Fruit fly (Drosophila melanogaster) whole organism, embryonic: ENCODE results near the gene Fer3.
A peak's percentile ranks its signal among the peaks of the same experiment; 100 is the strongest.

Experiments used
- Awh ChIP-seq: fragments of 200-800 bp; sonication (Bioruptor generic); IDR thresholded peaks from 2 replicates; pipeline ENCODE4, ENCODE4 v1.3.6; 2022; ENCODE audit warnings: missing biosample characterization, missing genetic modification characterization
- Bdp1 ChIP-seq: fragments of 200-800 bp; sonication (Bioruptor generic); optimal IDR thresholded peaks from 3 replicates; lab custom pipeline; 2016; ENCODE audit warnings: missing biosample characterization, missing genetic modification characterization
- Bgb ChIP-seq: fragments of 200-800 bp; sonication (Bioruptor generic); IDR thresholded peaks from 2 replicates; pipeline ENCODE4 v1.3.6; 2022; ENCODE audit warnings: missing biosample characterization, missing genetic modification characterization; ENCODE audit not compliant: partially characterized antibody
- Bteb2 ChIP-seq: fragments of 200-800 bp; sonication (Bioruptor generic); optimal IDR thresholded peaks from 2 replicates; lab custom pipeline; 2016; ENCODE audit warnings: missing biosample characterization, missing genetic modification characterization
- CG10274 ChIP-seq: fragments of 200-800 bp; sonication (Bioruptor generic); optimal IDR thresholded peaks from 3 replicates; lab custom pipeline; 2017; ENCODE audit warnings: missing biosample characterization, mild to moderate bottlenecking, missing genetic modification characterization
- CG10959 ChIP-seq: fragments of 200-800 bp; sonication (Bioruptor generic); IDR thresholded peaks from 2 replicates; pipeline ENCODE4 v1.3.6; 2022; ENCODE audit warnings: missing biosample characterization, missing genetic modification characterization
- CG11560 ChIP-seq: fragments of 200-800 bp; sonication (Bioruptor generic); IDR thresholded peaks from 3 replicates; pipeline ENCODE4 v1.3.6; 2022; ENCODE audit warnings: missing biosample characterization, missing genetic modification characterization
- CG13296 ChIP-seq: fragments of 200-800 bp; sonication (Bioruptor generic); optimal IDR thresholded peaks from 3 replicates; lab custom pipeline; 2018; ENCODE audit warnings: missing biosample characterization, mild to moderate bottlenecking, missing genetic modification characterization
- CG13894 ChIP-seq: fragments of 200-800 bp; sonication (Bioruptor generic); optimal IDR thresholded peaks from 3 replicates; lab custom pipeline; 2018; ENCODE audit warnings: missing biosample characterization, mild to moderate bottlenecking, missing genetic modification characterization, moderate library complexity
- CG15073 ChIP-seq: fragments of 200-800 bp; sonication (Bioruptor generic); optimal IDR thresholded peaks from 2 replicates; lab custom pipeline; 2016; ENCODE audit warnings: missing biosample characterization, missing genetic modification characterization
- CG15269 ChIP-seq: fragments of 200-800 bp; sonication (Bioruptor generic); optimal IDR thresholded peaks from 2 replicates; lab custom pipeline; 2018; ENCODE audit warnings: missing biosample characterization, mild to moderate bottlenecking, missing genetic modification characterization, moderate library complexity
- CG16815 ChIP-seq: fragments of 200-800 bp; sonication (Bioruptor generic); optimal IDR thresholded peaks from 3 replicates; lab custom pipeline; 2017; ENCODE audit warnings: missing biosample characterization, mild to moderate bottlenecking, missing genetic modification characterization
- CG16863 ChIP-seq: fragments of 200-800 bp; sonication (Bioruptor generic); optimal IDR thresholded peaks from 3 replicates; lab custom pipeline; 2016; ENCODE audit warnings: missing biosample characterization, missing genetic modification characterization
- CG17568 ChIP-seq: fragments of 200-800 bp; sonication (Bioruptor generic); optimal IDR thresholded peaks from 2 replicates; lab custom pipeline; 2018; ENCODE audit warnings: missing biosample characterization, mild to moderate bottlenecking, missing genetic modification characterization, moderate library complexity
- CG2678 ChIP-seq: fragments of 200-800 bp; sonication (Bioruptor generic); optimal IDR thresholded peaks from 3 replicates; lab custom pipeline; 2019; ENCODE audit warnings: missing biosample characterization, mild to moderate bottlenecking, missing genetic modification characterization, moderate library complexity
- CG30431 ChIP-seq: fragments of 200-800 bp; sonication (Bioruptor generic); optimal IDR thresholded peaks from 2 replicates; lab custom pipeline; 2017; ENCODE audit warnings: missing biosample characterization, missing genetic modification characterization
- CG3065 ChIP-seq: fragments of 200-800 bp; sonication (Bioruptor generic); optimal IDR thresholded peaks from 2 replicates; lab custom pipeline; 2016; ENCODE audit warnings: missing biosample characterization, missing genetic modification characterization
- CG32767 ChIP-seq: fragments of 200-800 bp; sonication (Bioruptor generic); IDR thresholded peaks from 2 replicates; pipeline ENCODE4 v1.3.6; 2022; ENCODE audit warnings: missing biosample characterization, missing genetic modification characterization
- CG3407 ChIP-seq: fragments of 200-800 bp; sonication (Bioruptor generic); optimal IDR thresholded peaks from 2 replicates; lab custom pipeline; 2018; ENCODE audit warnings: missing biosample characterization, mild to moderate bottlenecking, missing genetic modification characterization
- CG4360 ChIP-seq: fragments of 200-800 bp; sonication (Bioruptor generic); IDR thresholded peaks from 2 replicates; pipeline ENCODE4 v1.3.6; 2022; ENCODE audit warnings: missing biosample characterization, missing genetic modification characterization
- CG6765 ChIP-seq: fragments of 200-800 bp; sonication (Bioruptor generic); optimal IDR thresholded peaks from 3 replicates; lab custom pipeline; 2017; ENCODE audit warnings: missing biosample characterization, mild to moderate bottlenecking, missing genetic modification characterization
- CG8290 ChIP-seq, 3 experiments: fragments of 200-800 bp; sonication (Bioruptor generic); optimal IDR thresholded peaks; 2 replicates each; lab custom pipeline; 2016 to 2019; ENCODE audit warnings: missing biosample characterization in 3 of 3, missing genetic modification characterization in 3 of 3, mild to moderate bottlenecking in 2 of 3, moderate library complexity in 1 of 3
- CG8924 ChIP-seq: fragments of 200-800 bp; optimal IDR thresholded peaks from 3 replicates; lab custom pipeline; 2019; ENCODE audit warnings: missing biosample characterization, mild to moderate bottlenecking, missing genetic modification characterization, moderate library complexity
- MESR4 ChIP-seq: fragments of 200-800 bp; sonication (Bioruptor generic); optimal IDR thresholded peaks from 2 replicates; lab custom pipeline; 2018; ENCODE audit warnings: missing biosample characterization, mild to moderate bottlenecking, missing genetic modification characterization, moderate library complexity
- NC2β ChIP-seq: fragments of 200-800 bp; sonication (Bioruptor generic); optimal IDR thresholded peaks from 2 replicates; lab custom pipeline; 2016; ENCODE audit warnings: missing biosample characterization, missing genetic modification characterization
- NK7.1 ChIP-seq: fragments of 200-800 bp; sonication (Bioruptor generic); optimal IDR thresholded peaks from 3 replicates; lab custom pipeline; 2016; ENCODE audit warnings: missing biosample characterization, missing genetic modification characterization
- Side ChIP-seq: fragments of 200-800 bp; sonication (Bioruptor generic); optimal IDR thresholded peaks from 2 replicates; lab custom pipeline; 2016; ENCODE audit warnings: missing biosample characterization, missing genetic modification characterization
- Sox102F ChIP-seq: fragments of 200-800 bp; sonication (Bioruptor generic); optimal IDR thresholded peaks from 2 replicates; lab custom pipeline; 2018; ENCODE audit warnings: missing biosample characterization, mild to moderate bottlenecking, missing genetic modification characterization, moderate library complexity
- Taf1 ChIP-seq: fragments of 200-800 bp; sonication (Bioruptor generic); IDR thresholded peaks from 2 replicates; pipeline ENCODE4 v1.3.6; 2022; ENCODE audit warnings: missing biosample characterization, missing genetic modification characterization
- ash1 ChIP-seq: fragments of 200-800 bp; sonication (Bioruptor generic); optimal IDR thresholded peaks from 2 replicates; lab custom pipeline; 2018; ENCODE audit warnings: missing biosample characterization, mild to moderate bottlenecking, missing genetic modification characterization
- cas ChIP-seq: fragments of 200-800 bp; sonication (Bioruptor generic); IDR thresholded peaks from 2 replicates; pipeline ENCODE4 v1.3.6; 2022; ENCODE audit warnings: missing biosample characterization, missing genetic modification characterization
- croc ChIP-seq: fragments of 200-800 bp; sonication (Bioruptor generic); conservative IDR thresholded peaks from 3 replicates; pipeline ENCODE4 v1.3.6; 2022; ENCODE audit warnings: missing biosample characterization, missing genetic modification characterization
- danr ChIP-seq: fragments of 200-800 bp; sonication (Bioruptor generic); IDR thresholded peaks from 2 replicates; pipeline ENCODE4 v1.3.6; 2022; ENCODE audit warnings: missing biosample characterization, missing genetic modification characterization
- disco-r ChIP-seq: fragments of 200-800 bp; sonication (Bioruptor generic); optimal IDR thresholded peaks from 2 replicates; lab custom pipeline; 2016; ENCODE audit warnings: missing biosample characterization, missing genetic modification characterization
- dm ChIP-seq: fragments of 200-800 bp; sonication (Bioruptor generic); optimal IDR thresholded peaks from 3 replicates; lab custom pipeline; 2016; ENCODE audit warnings: missing biosample characterization, missing genetic modification characterization
- ems ChIP-seq: fragments of 200-800 bp; sonication (Bioruptor generic); optimal IDR thresholded peaks from 3 replicates; lab custom pipeline; 2016; ENCODE audit warnings: missing biosample characterization, missing genetic modification characterization
- eyg ChIP-seq: fragments of 200-800 bp; sonication (Bioruptor generic); optimal IDR thresholded peaks from 3 replicates; lab custom pipeline; 2016; ENCODE audit warnings: missing biosample characterization, missing genetic modification characterization
- grau ChIP-seq: fragments of 200-800 bp; optimal IDR thresholded peaks from 3 replicates; lab custom pipeline; 2019; ENCODE audit warnings: missing biosample characterization, mild to moderate bottlenecking, missing genetic modification characterization, moderate library complexity
- hb ChIP-seq: fragments of 200-800 bp; sonication (Bioruptor generic); IDR thresholded peaks from 3 replicates; pipeline ENCODE4 v1.3.6; 2022; ENCODE audit warnings: missing biosample characterization, missing genetic modification characterization; ENCODE audit not compliant: partially characterized antibody
- her ChIP-seq: fragments of 200-800 bp; sonication (Bioruptor generic); optimal IDR thresholded peaks from 2 replicates; lab custom pipeline; 2016; ENCODE audit warnings: missing biosample characterization, missing genetic modification characterization
- ken ChIP-seq: fragments of 200-800 bp; sonication (Bioruptor generic); IDR thresholded peaks from 3 replicates; pipeline ENCODE4 v1.3.6; 2022; ENCODE audit warnings: missing biosample characterization, missing genetic modification characterization
- lbe ChIP-seq: fragments of 200-800 bp; sonication (Bioruptor generic); optimal IDR thresholded peaks from 2 replicates; lab custom pipeline; 2016; ENCODE audit warnings: missing biosample characterization, mild to moderate bottlenecking, missing genetic modification characterization
- otp ChIP-seq: fragments of 200-800 bp; sonication (Bioruptor generic); IDR thresholded peaks from 3 replicates; pipeline ENCODE4, ENCODE4 v1.3.6; 2022; ENCODE audit warnings: missing biosample characterization, missing genetic modification characterization
- pita ChIP-seq: fragments of 200-800 bp; sonication (Bioruptor generic); optimal IDR thresholded peaks from 2 replicates; lab custom pipeline; 2017; ENCODE audit warnings: missing biosample characterization, mild to moderate bottlenecking, missing genetic modification characterization
- prd ChIP-seq, 3 experiments: fragments of >200 bp in 2 of 3; fragments of 200-800 bp in 1 of 3; sonication (Bioruptor generic) in 1 of 3; optimal IDR thresholded peaks in 2 of 3; IDR thresholded peaks in 1 of 3; 2 replicates in 2 of 3; 3 replicates in 1 of 3; pipeline versions ENCODE4 v1.3.6 to Lab custom; 2017 to 2022; ENCODE audit warnings: missing biosample characterization in 1 of 3, missing genetic modification characterization in 1 of 3
- ro ChIP-seq: fragments of 200-800 bp; sonication (Bioruptor generic); IDR thresholded peaks from 2 replicates; pipeline ENCODE4 v1.3.6; 2022; ENCODE audit warnings: missing biosample characterization, missing genetic modification characterization
- salm ChIP-seq: fragments of 200-800 bp; sonication (Bioruptor generic); optimal IDR thresholded peaks from 2 replicates; lab custom pipeline; 2018; ENCODE audit warnings: missing biosample characterization, mild to moderate bottlenecking, missing genetic modification characterization
- sug ChIP-seq: fragments of 200-800 bp; optimal IDR thresholded peaks from 2 replicates; lab custom pipeline; 2019; ENCODE audit warnings: missing biosample characterization, mild to moderate bottlenecking, missing genetic modification characterization, moderate library complexity
- tll ChIP-seq, 2 experiments: fragments of 200-800 bp in 1 of 2; fragments of >200 bp in 1 of 2; sonication (Bioruptor generic) in 1 of 2; optimal IDR thresholded peaks; 2 replicates each; lab custom pipeline; 2017 to 2019; ENCODE audit warnings: missing biosample characterization in 2 of 2, missing genetic modification characterization in 2 of 2, mild to moderate bottlenecking in 1 of 2, moderate library complexity in 1 of 2
- tx ChIP-seq: fragments of 200-800 bp; sonication (Bioruptor generic); optimal IDR thresholded peaks from 2 replicates; lab custom pipeline; 2016; ENCODE audit warnings: missing biosample characterization, missing genetic modification characterization
- vfl ChIP-seq: fragments of 200-800 bp; sonication (Bioruptor generic); optimal IDR thresholded peaks from 2 replicates; lab custom pipeline; 2016; ENCODE audit warnings: missing biosample characterization, missing genetic modification characterization

The Fer3 gene

DNA sequence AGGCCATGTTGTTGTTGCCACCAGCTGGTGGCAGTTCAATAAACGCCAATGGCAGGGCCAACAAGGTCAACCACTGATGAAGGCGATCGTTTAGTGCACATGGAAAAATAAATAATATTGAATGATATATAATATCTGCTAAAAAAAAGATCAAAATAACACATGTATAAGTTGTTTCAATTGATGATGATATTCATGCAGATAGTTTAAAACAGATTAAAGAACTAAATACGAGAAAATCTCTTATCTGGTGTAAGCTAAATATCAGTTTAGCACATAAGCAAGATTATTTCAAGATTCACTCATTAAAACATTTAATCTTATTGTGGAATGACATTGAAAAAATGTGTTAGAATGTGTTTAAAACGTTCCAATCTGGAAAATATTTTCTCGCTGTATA lies 30.7 kb downstream of the Fer3 start (continued):
- no peak for TF ChIP-seq hb (GFP tag; lab: Robert Waterston, UW)
- no peak for TF ChIP-seq ash1 (GFP tag; lab: Kevin White, UChicago)
- no peak for TF ChIP-seq dm (GFP tag; lab: Kevin White, UChicago)
- peak; percentile 71 for TF ChIP-seq CG15269 (tag; lab: Kevin White, UChicago)
- no peak for TF ChIP-seq prd (optimal IDR thresholded peaks at IDR 0.05; lab: Kevin White, UChicago)
- peak; percentile 34; the same call in 1 of the 3 replicates for TF ChIP-seq prd (GFP tag; IDR thresholded peaks at IDR 0.05; lab: Robert Waterston, UW)
- no peak for TF ChIP-seq CG32767 (GFP tag; lab: Robert Waterston, UW)
- no peak for TF ChIP-seq NK7.1
- no peak for TF ChIP-seq CG17568
- no peak for TF ChIP-seq lbe (GFP tag; lab: Kevin White, UChicago)
- TF ChIP-seq eyg (GFP tag; lab: Kevin White, UChicago): no peak
- no peak for TF ChIP-seq otp
- TF ChIP-seq CG8290 (GFP tag; optimal IDR thresholded peaks at IDR 0.05; lab: Kevin White, UChicago): no peak
- peak in 1 of 2 experiments; percentile 9 for TF ChIP-seq CG8290 (tag; optimal IDR thresholded peaks at IDR 0.05; lab: Kevin White, UChicago)
- peak; percentile 77 for TF ChIP-seq CG2678 (tag; lab: Kevin White, UChicago)
- no peak for TF ChIP-seq CG16863 (GFP tag; lab: Kevin White, UChicago)
- no peak for TF ChIP-seq pita (GFP tag; lab: Kevin White, UChicago)
- TF ChIP-seq tx (GFP tag; lab: Kevin White, UChicago): no peak
- no peak for TF ChIP-seq MESR4
- TF ChIP-seq CG3407 (GFP tag; lab: Kevin White, UChicago): no peak
- no peak for TF ChIP-seq CG30431 (GFP tag; lab: Kevin White, UChicago)
- TF ChIP-seq Awh: no peak
- TF ChIP-seq Side (GFP tag; lab: Kevin White, UChicago): no peak
- peak; percentile 71 for TF ChIP-seq Sox102F (GFP tag; lab: Kevin White, UChicago)
- TF ChIP-seq salm (tag; lab: Kevin White, UChicago): peak; percentile 44
- peak; percentile 8 for TF ChIP-seq sug (tag; lab: Kevin White, UChicago)
- peak; percentile 62 for TF ChIP-seq grau (tag; lab: Kevin White, UChicago)
- no peak for TF ChIP-seq Bdp1
- TF ChIP-seq CG10959 (GFP tag; lab: Robert Waterston, UW): no peak
- TF ChIP-seq croc (GFP tag; lab: Robert Waterston, UW): no peak
- TF ChIP-seq CG15073 (GFP tag; lab: Kevin White, UChicago): no peak
- TF ChIP-seq CG6765 (GFP tag; lab: Kevin White, UChicago): no peak
- no peak for TF ChIP-seq CG16815 (GFP tag; lab: Kevin White, UChicago)
- no peak for TF ChIP-seq ken (GFP tag; lab: Robert Waterston, UW)
- TF ChIP-seq CG11560 (tag; lab: Robert Waterston, UW): no peak
- no peak for TF ChIP-seq Bgb (GFP tag; lab: Robert Waterston, UW)
- no peak for TF ChIP-seq tll (GFP tag; optimal IDR thresholded peaks at IDR 0.05; lab: Kevin White, UChicago)
- no peak for TF ChIP-seq cas (GFP tag; lab: Robert Waterston, UW)
- TF ChIP-seq CG3065 (GFP tag; lab: Kevin White, UChicago): no peak
- no peak for TF ChIP-seq Bteb2
- no peak for TF ChIP-seq NC2β (GFP tag; lab: Kevin White, UChicago)
- TF ChIP-seq danr (GFP tag; lab: Robert Waterston, UW): no peak
- TF ChIP-seq ems (GFP tag; lab: Kevin White, UChicago): no peak
- TF ChIP-seq CG8924: peak; percentile 69
- no peak for TF ChIP-seq disco-r (GFP tag; lab: Kevin White, UChicago)
- TF ChIP-seq CG10274 (GFP tag; lab: Kevin White, UChicago): no peak
- TF ChIP-seq ro (GFP tag; lab: Robert Waterston, UW): no peak
- no peak for TF ChIP-seq vfl (GFP tag; lab: Kevin White, UChicago)
- peak; percentile 51 for TF ChIP-seq CG13296 (GFP tag; lab: Kevin White, UChicago)
- TF ChIP-seq Taf1 (GFP tag; lab: Robert Waterston, UW): no peak
- no peak for TF ChIP-seq CG13894 (tag; lab: Kevin White, UChicago)
- TF ChIP-seq CG4360 (GFP tag; lab: Robert Waterston, UW): no peak
- no peak for TF ChIP-seq her (GFP tag; lab: Kevin White, UChicago)
